Worm (Caenorhabditis elegans) whole organism, young adult: ENCODE results near the gene rars-1.

Experiments
- B0019.2 ChIP-seq: fragments of 200-800 bp; sonication (Bioruptor generic); conservative IDR thresholded peaks from 2 replicates; pipeline ENCODE4 v1.3.6; 2022; ENCODE audit warnings: missing genetic modification reagents, missing genetic modification characterization, missing compliant biosample characterization
- C06A6.2 ChIP-seq: fragments of 200-800 bp; sonication (Bioruptor generic); conservative IDR thresholded peaks from 2 replicates; pipeline ENCODE4 v1.3.6; 2022; ENCODE audit warnings: missing genetic modification characterization, missing compliant biosample characterization
- D2030.7 ChIP-seq: fragments of 200-800 bp; sonication (Bioruptor generic); IDR thresholded peaks from 2 replicates; pipeline ENCODE4 v1.3.6; 2022; ENCODE audit warnings: missing genetic modification reagents, missing genetic modification characterization, missing compliant biosample characterization
- F52B5.7 ChIP-seq: sonication (generic microtip); optimal IDR thresholded peaks from 2 replicates; lab custom pipeline; 2016; ENCODE audit warnings: mild to moderate bottlenecking, missing genetic modification characterization, missing compliant biosample characterization
- Y53F4B.3 ChIP-seq: fragments of 200-800 bp; sonication (Bioruptor generic); IDR thresholded peaks from 2 replicates; pipeline ENCODE4 v1.3.6; 2022; ENCODE audit warnings: missing genetic modification reagents, missing genetic modification characterization, missing compliant biosample characterization
- ZK185.1 ChIP-seq: sonication (generic microtip); optimal IDR thresholded peaks from 2 replicates; lab custom pipeline; 2016; ENCODE audit warnings: mild to moderate bottlenecking, missing genetic modification characterization, missing compliant biosample characterization; ENCODE audit not compliant: poor library complexity, severe bottlenecking
- akir-1 ChIP-seq: fragments of 200-800 bp; sonication (Bioruptor generic); optimal IDR thresholded peaks from 2 replicates; lab custom pipeline; 2018; ENCODE audit warnings: mild to moderate bottlenecking, missing genetic modification characterization, moderate library complexity, missing compliant biosample characterization
- aptf-2 ChIP-seq: fragments of 200-800 bp; sonication (Bioruptor generic); conservative IDR thresholded peaks from 2 replicates; pipeline ENCODE4 v1.3.6; 2022; ENCODE audit warnings: missing genetic modification reagents, missing genetic modification characterization, missing compliant biosample characterization
- aptf-3 ChIP-seq: fragments of 200-800 bp; sonication (Bioruptor generic); IDR thresholded peaks from 2 replicates; pipeline ENCODE4 v1.3.6; 2022; ENCODE audit warnings: missing genetic modification characterization, missing compliant biosample characterization
- athp-1 ChIP-seq: sonication (generic microtip); optimal IDR thresholded peaks from 2 replicates; lab custom pipeline; 2017; ENCODE audit warnings: mild to moderate bottlenecking, missing genetic modification characterization, missing compliant biosample characterization
- attf-3 ChIP-seq: fragments of 200-800 bp; sonication (Bioruptor generic); conservative IDR thresholded peaks from 2 replicates; pipeline ENCODE4 v1.3.6; 2022; ENCODE audit warnings: missing genetic modification reagents, missing genetic modification characterization, missing compliant biosample characterization
- attf-6 ChIP-seq: fragments of 200-800 bp; sonication (Bioruptor generic); IDR thresholded peaks from 2 replicates; pipeline ENCODE4 v1.3.6; 2022; ENCODE audit warnings: missing genetic modification reagents, missing genetic modification characterization, missing compliant biosample characterization
- bed-1 ChIP-seq: fragments of 200-800 bp; sonication (Bioruptor generic); IDR thresholded peaks from 2 replicates; pipeline ENCODE4 v1.3.6; 2022; ENCODE audit warnings: missing genetic modification reagents, missing genetic modification characterization, missing compliant biosample characterization
- ccch-3 ChIP-seq: fragments of 200-800 bp; sonication (Bioruptor generic); optimal IDR thresholded peaks from 2 replicates; lab custom pipeline; 2018; ENCODE audit warnings: mild to moderate bottlenecking, missing genetic modification characterization, missing compliant biosample characterization
- ceh-40 ChIP-seq: fragments of 200-800 bp; sonication (Bioruptor generic); IDR thresholded peaks from 2 replicates; pipeline ENCODE4 v1.3.6; 2022; ENCODE audit warnings: missing genetic modification characterization, missing compliant biosample characterization
- chd-7 ChIP-seq: sonication (generic microtip); optimal IDR thresholded peaks from 2 replicates; lab custom pipeline; 2016; ENCODE audit warnings: mild to moderate bottlenecking, missing genetic modification characterization, moderate library complexity, missing compliant biosample characterization
- efl-1 ChIP-seq: fragments of 150-350 bp; optimal IDR thresholded peaks from 2 replicates; lab custom pipeline; 2014; ENCODE audit warnings: missing biosample characterization, missing genetic modification reagents, missing genetic modification characterization
- egl-18 ChIP-seq: fragments of 200-800 bp; sonication (Bioruptor generic); IDR thresholded peaks from 2 replicates; pipeline ENCODE4 v1.3.6; 2022; ENCODE audit warnings: missing genetic modification reagents, missing genetic modification characterization, missing compliant biosample characterization
- egrh-3 ChIP-seq: fragments of 200-800 bp; sonication (Bioruptor generic); IDR thresholded peaks from 2 replicates; pipeline ENCODE4 v1.3.6; 2022; ENCODE audit warnings: missing genetic modification reagents, missing genetic modification characterization, missing compliant biosample characterization
- fkh-3 ChIP-seq: sonication (generic microtip); optimal IDR thresholded peaks from 2 replicates; lab custom pipeline; 2016; ENCODE audit warnings: mild to moderate bottlenecking, missing genetic modification characterization, missing compliant biosample characterization
- hlh-26 ChIP-seq: fragments of 200-800 bp; sonication (Bioruptor generic); conservative IDR thresholded peaks from 2 replicates; pipeline ENCODE4 v1.3.6; 2022; ENCODE audit warnings: missing genetic modification reagents, missing genetic modification characterization, missing compliant biosample characterization
- hmg-1.2 ChIP-seq: fragments of 200-800 bp; sonication (Bioruptor generic); IDR thresholded peaks from 2 replicates; pipeline ENCODE4 v1.3.6; 2022; ENCODE audit warnings: missing genetic modification reagents, missing genetic modification characterization, missing compliant biosample characterization
- hsf-1 ChIP-seq: fragments of 200-800 bp; sonication (Bioruptor generic); IDR thresholded peaks from 2 replicates; pipeline ENCODE4 v1.3.6; 2022; ENCODE audit warnings: missing genetic modification reagents, missing genetic modification characterization, missing compliant biosample characterization
- let-607 ChIP-seq, 2 experiments: fragments of 200-800 bp in 1 of 2; sonication (Bioruptor generic) in 1 of 2; sonication (generic microtip) in 1 of 2; optimal IDR thresholded peaks; 2 replicates each; lab custom pipeline; 2016 to 2018; ENCODE audit warnings: mild to moderate bottlenecking in 2 of 2, missing compliant biosample characterization in 2 of 2, missing genetic modification characterization in 2 of 2, moderate library complexity in 2 of 2, missing genotype in 1 of 2
- lir-1 ChIP-seq: fragments of 200-800 bp; sonication (Bioruptor generic); conservative IDR thresholded peaks from 2 replicates; pipeline ENCODE4 v1.3.6; 2022; ENCODE audit warnings: missing genetic modification reagents, missing genetic modification characterization, missing compliant biosample characterization
- lsl-1 ChIP-seq: fragments of 200-800 bp; sonication (Bioruptor generic); optimal IDR thresholded peaks from 2 replicates; lab custom pipeline; 2018; ENCODE audit warnings: mild to moderate bottlenecking, missing genetic modification characterization, moderate library complexity, missing compliant biosample characterization
- madf-10 ChIP-seq: sonication (generic microtip); optimal IDR thresholded peaks from 2 replicates; lab custom pipeline; 2016; ENCODE audit warnings: mild to moderate bottlenecking, missing genetic modification characterization, missing compliant biosample characterization
- madf-3 ChIP-seq: fragments of 200-800 bp; sonication (Bioruptor generic); IDR thresholded peaks from 2 replicates; pipeline ENCODE4 v1.3.6; 2022; ENCODE audit warnings: missing genetic modification reagents, missing genetic modification characterization, missing compliant biosample characterization
- madf-6 ChIP-seq: fragments of 200-800 bp; sonication (Bioruptor generic); IDR thresholded peaks from 2 replicates; pipeline ENCODE4 v1.3.6; 2022; ENCODE audit warnings: missing genetic modification reagents, missing genetic modification characterization, missing compliant biosample characterization
- nfyb-1 ChIP-seq: fragments of 200-800 bp; sonication (Bioruptor generic); IDR thresholded peaks from 2 replicates; pipeline ENCODE4 v1.3.6; 2022; ENCODE audit warnings: missing genetic modification reagents, missing genetic modification characterization, missing compliant biosample characterization
- nhr-120 ChIP-seq: fragments of 200-800 bp; sonication (Bioruptor generic); IDR thresholded peaks from 2 replicates; pipeline ENCODE4 v1.3.6; 2022; ENCODE audit warnings: missing genetic modification characterization, missing compliant biosample characterization
- nhr-179 ChIP-seq: sonication (generic microtip); optimal IDR thresholded peaks from 2 replicates; lab custom pipeline; 2016; ENCODE audit warnings: mild to moderate bottlenecking, missing genetic modification characterization, missing compliant biosample characterization
- pha-4 ChIP-seq: fragments of 150-350 bp; sonication (generic microtip); optimal IDR thresholded peaks from 2 replicates; lab custom pipeline; 2014; ENCODE audit warnings: missing biosample characterization, missing genetic modification reagents, missing genetic modification characterization
- rpc-1 ChIP-seq, 2 experiments: fragments of 150-350 bp in 1 of 2; sonication (generic microtip) in 1 of 2; optimal IDR thresholded peaks; 2 replicates each; lab custom pipeline; 2014 to 2018; ENCODE audit warnings: missing biosample characterization in 1 of 2, missing genetic modification characterization in 1 of 2, missing genetic modification reagents in 1 of 2, missing genotype in 1 of 2
- somi-1 ChIP-seq: fragments of 200-800 bp; sonication (Bioruptor generic); optimal IDR thresholded peaks from 2 replicates; lab custom pipeline; 2018; ENCODE audit warnings: mild to moderate bottlenecking, missing genetic modification characterization, missing compliant biosample characterization
- unc-130 ChIP-seq: sonication (generic microtip); optimal IDR thresholded peaks from 2 replicates; lab custom pipeline; 2016; ENCODE audit warnings: missing genetic modification reagents, missing genetic modification characterization, missing compliant biosample characterization
- xnd-1 ChIP-seq: sonication (generic microtip); optimal IDR thresholded peaks from 2 replicates; lab custom pipeline; 2016; ENCODE audit warnings: missing genotype, missing genetic modification reagents, missing genetic modification characterization, missing compliant biosample characterization
- zfh-2 ChIP-seq: fragments of 200-800 bp; sonication (Bioruptor generic); conservative IDR thresholded peaks from 2 replicates; pipeline ENCODE4 v1.3.6; 2022; ENCODE audit warnings: missing genetic modification reagents, missing genetic modification characterization, missing compliant biosample characterization
- ztf-25 ChIP-seq: fragments of 200-800 bp; sonication (Bioruptor generic); IDR thresholded peaks from 2 replicates; pipeline ENCODE4 v1.3.6; 2022; ENCODE audit warnings: missing genetic modification reagents, missing genetic modification characterization, missing compliant biosample characterization
- ztf-26 ChIP-seq: sonication (generic microtip); optimal IDR thresholded peaks from 2 replicates; lab custom pipeline; 2017; ENCODE audit warnings: missing genetic modification characterization, missing compliant biosample characterization

The rars-1 gene

ce11 chrIII:4962886-4963285, 45.9 kb upstream of the rars-1 start, which contains the start of gene C27F2.9 (continued):
- TF ChIP-seq ztf-25 (GFP tag; lab: Robert Waterston, UW) (no peak), aptf-2 (GFP tag; lab: Robert Waterston, UW) (no peak), ztf-26 (tag; lab: Kevin White, UChicago) (peak; percentile 55), chd-7 (tag; lab: Kevin White, UChicago) (no peak), hlh-26 (GFP tag; lab: Robert Waterston, UW) (no peak), efl-1 (GFP tag; lab: Kevin White, UChicago) (peak; percentile 93), athp-1 (tag; lab: Kevin White, UChicago) (no peak), madf-10 (peak; percentile 35), pha-4 (tag; lab: Kevin White, UChicago) (peak; percentile 20), nfyb-1 (GFP tag; lab: Robert Waterston, UW) (no peak), Y53F4B.3 (GFP tag; lab: Robert Waterston, UW) (no peak), attf-3 (GFP tag; lab: Robert Waterston, UW) (peak; percentile 77), nhr-120 (GFP tag; lab: Robert Waterston, UW) (no peak), ZK185.1 (tag; lab: Kevin White, UChicago) (peak; percentile 55), D2030.7 (peak; percentile 62), akir-1 (GFP tag; lab: Kevin White, UChicago) (no peak), egrh-3 (0 out of 2 replicates have a peak, but pooled peaks have one; percentile 12), ceh-40 (GFP tag; lab: Robert Waterston, UW) (no peak), let-607 (tag; optimal IDR thresholded peaks at IDR 0.05; lab: Kevin White, UChicago) (peak in 1 of 2 experiments; percentile 22), hsf-1 (GFP tag; lab: Robert Waterston, UW) (no peak), aptf-3 (GFP tag; lab: Robert Waterston, UW) (no peak), attf-6 (GFP tag; lab: Robert Waterston, UW) (no peak), zfh-2 (GFP tag; lab: Robert Waterston, UW) (no peak), somi-1 (GFP tag; lab: Kevin White, UChicago) (peak; percentile 35), xnd-1 (tag; lab: Kevin White, UChicago) (peak; percentile 67), egl-18 (GFP tag; lab: Robert Waterston, UW) (no peak), ccch-3 (GFP tag; lab: Kevin White, UChicago) (no peak)

DNA sequence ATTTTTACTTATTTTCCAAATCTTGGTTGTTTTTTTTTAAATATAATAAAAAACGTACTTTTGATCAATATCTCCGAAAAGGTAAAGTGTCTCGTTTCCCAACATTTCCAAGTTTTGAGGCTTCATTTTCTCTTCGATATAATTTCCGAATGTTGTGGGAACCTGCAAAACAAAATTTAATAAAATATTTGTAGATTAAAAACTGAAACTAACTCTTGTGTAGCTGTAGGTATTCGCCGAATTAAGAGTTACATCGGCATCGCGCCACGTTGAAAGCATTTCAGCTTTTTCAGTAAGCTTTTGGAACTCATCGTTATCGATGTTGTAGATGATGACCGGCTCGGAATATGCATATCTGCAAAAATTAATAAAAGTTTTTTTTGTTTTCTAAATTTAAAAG, 45.4 kb upstream of the rars-1 start, which contains the start of gene vps-22:
vps-22 (minus strand) TSS at position 101 of the 400 bp plus-strand sequence.
- TF ChIP-seq madf-3 (GFP tag; lab: Robert Waterston, UW) (no peak), nhr-179 (tag; lab: Kevin White, UChicago) (no peak), D2030.7 (no peak), lsl-1 (GFP tag; lab: Kevin White, UChicago) (no peak), F52B5.7 (tag; lab: Kevin White, UChicago) (no peak), C06A6.2 (no peak), fkh-3 (no peak), madf-6 (no peak), madf-10 (no peak), hmg-1.2 (GFP tag; lab: Robert Waterston, UW) (no peak), ztf-25 (GFP tag; lab: Robert Waterston, UW) (no peak), B0019.2 (GFP tag; lab: Robert Waterston, UW) (no peak), lir-1 (GFP tag; lab: Robert Waterston, UW) (no peak), rpc-1 (optimal IDR thresholded peaks at IDR 0.05; lab: Kevin White, UChicago) (no peak), rpc-1 (tag; optimal IDR thresholded peaks at IDR 0.05; lab: Kevin White, UChicago) (no peak), ccch-3 (GFP tag; lab: Kevin White, UChicago) (no peak), unc-130 (GFP tag; lab: Kevin White, UChicago) (no peak), bed-1 (no peak)
